Worm (Caenorhabditis elegans) whole organism, late embryonic: Measurements from ENCODE around the gene cdf-1.

ENCODE experiments used
- C38D4.7 ChIP-seq: fragments of 200-800 bp; sonication (Bioruptor generic); optimal IDR thresholded peaks from 2 replicates; lab custom pipeline; 2018; ENCODE audit warnings: mild to moderate bottlenecking, missing genetic modification characterization, moderate library complexity, missing compliant biosample characterization
- ama-1 ChIP-seq: fragments of 150-350 bp; optimal IDR thresholded peaks from 2 replicates; lab custom pipeline; 2014
- ceh-9 ChIP-seq: sonication (generic microtip); optimal IDR thresholded peaks from 2 replicates; lab custom pipeline; 2016; ENCODE audit warnings: mild to moderate bottlenecking, missing genetic modification characterization, inconsistent platforms, missing compliant biosample characterization
- dve-1 ChIP-seq: sonication (generic microtip); optimal IDR thresholded peaks from 2 replicates; lab custom pipeline; 2017; ENCODE audit warnings: antibody characterized with exemption, mild to moderate bottlenecking, missing genetic modification characterization, missing compliant biosample characterization
- hlh-8 ChIP-seq: sonication (generic microtip); optimal IDR thresholded peaks from 2 replicates; lab custom pipeline; 2016; ENCODE audit warnings: missing genotype, missing genetic modification characterization, missing compliant biosample characterization
- lin-11 ChIP-seq: fragments of 200-800 bp; sonication (Bioruptor generic); optimal IDR thresholded peaks from 2 replicates; lab custom pipeline; 2018; ENCODE audit warnings: mild to moderate bottlenecking, missing genetic modification characterization, missing compliant biosample characterization
- nhr-11 ChIP-seq: fragments of 150-350 bp; optimal IDR thresholded peaks from 2 replicates; lab custom pipeline; 2014; ENCODE audit warnings: missing biosample characterization, missing genetic modification characterization
- odd-2 ChIP-seq: sonication (generic microtip); optimal IDR thresholded peaks from 2 replicates; lab custom pipeline; 2017; ENCODE audit warnings: antibody characterized with exemption, mild to moderate bottlenecking, missing genetic modification characterization, missing compliant biosample characterization
- pqm-1 ChIP-seq: sonication (generic microtip); optimal IDR thresholded peaks from 2 replicates; lab custom pipeline; 2016; ENCODE audit warnings: missing genetic modification characterization, missing compliant biosample characterization
- pros-1 ChIP-seq: fragments of 150-350 bp; optimal IDR thresholded peaks from 2 replicates; lab custom pipeline; 2014; ENCODE audit warnings: missing biosample characterization, missing genetic modification reagents, missing genetic modification characterization
- ref-2 ChIP-seq: sonication (generic microtip); optimal IDR thresholded peaks from 2 replicates; lab custom pipeline; 2016; ENCODE audit warnings: missing genetic modification characterization, missing compliant biosample characterization
- sox-4 ChIP-seq: sonication (generic microtip); optimal IDR thresholded peaks from 2 replicates; lab custom pipeline; 2017; ENCODE audit warnings: mild to moderate bottlenecking, missing genetic modification characterization, inconsistent platforms, missing compliant biosample characterization
- unc-3 ChIP-seq, 2 experiments: fragments of 200-800 bp in 1 of 2; sonication (Bioruptor generic) in 1 of 2; sonication (generic microtip) in 1 of 2; conservative IDR thresholded peaks in 1 of 2; optimal IDR thresholded peaks in 1 of 2; 2 replicates each; pipeline versions ENCODE4 v1.3.6 to Lab custom; 2016 to 2022; ENCODE audit warnings: missing compliant biosample characterization in 2 of 2, missing genetic modification characterization in 2 of 2, missing genetic modification reagents in 1 of 2
- unc-86 ChIP-seq: sonication (generic microtip); optimal IDR thresholded peaks from 2 replicates; lab custom pipeline; 2016; ENCODE audit warnings: missing genetic modification characterization, missing compliant biosample characterization

DNA sequence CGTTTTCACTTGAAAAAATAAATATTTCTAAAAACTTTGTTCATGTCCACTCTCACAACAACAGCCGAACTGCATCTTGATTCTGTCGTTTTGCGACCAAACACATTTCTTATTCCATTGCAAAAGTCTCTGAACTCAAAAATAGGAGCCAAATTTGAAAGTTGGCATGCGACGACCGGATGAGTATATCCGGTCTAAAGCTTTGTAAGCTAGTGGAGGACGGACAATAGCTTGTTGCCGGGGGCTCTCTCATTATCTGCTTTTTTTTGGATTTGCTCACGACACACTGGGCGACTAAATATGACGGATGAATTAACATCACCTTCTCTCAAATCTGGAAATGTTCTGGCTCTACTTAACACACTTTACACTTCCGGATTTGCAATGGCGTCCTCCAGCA, 43.2 kb downstream of the cdf-1 start, which contains the start of gene K04E7.1:
- TF ChIP-seq pqm-1 (no peak), hlh-8 (tag; lab: Kevin White, UChicago) (no peak), dve-1 (tag; lab: Kevin White, UChicago) (no peak), unc-86 (tag; lab: Kevin White, UChicago) (no peak), nhr-11 (tag; lab: Kevin White, UChicago) (no peak), C38D4.7 (GFP tag; lab: Kevin White, UChicago) (no peak), sox-4 (tag; lab: Kevin White, UChicago) (no peak), pros-1 (tag; lab: Kevin White, UChicago) (no peak), odd-2 (tag; lab: Kevin White, UChicago) (no peak), unc-3 (GFP tag; conservative IDR thresholded peaks at IDR 0.05; lab: Robert Waterston, UW) (no peak), unc-3 (tag; optimal IDR thresholded peaks at IDR 0.05; lab: Kevin White, UChicago) (no peak), lin-11 (no peak), ceh-9 (tag; lab: Kevin White, UChicago) (no peak), ama-1 (lab: Kevin White, UChicago) (no peak), ref-2 (no peak)
